Fruit fly (Drosophila melanogaster) whole organism, prepupa: ENCODE measurements around the gene Cby.
A peak's percentile ranks its signal among the peaks of the same experiment; 100 is the strongest.

Source experiments
- Blimp-1 ChIP-seq: fragments of 200-800 bp; sonication (Bioruptor generic); optimal IDR thresholded peaks from 3 replicates; lab custom pipeline; 2017; ENCODE audit warnings: missing biosample characterization, missing genetic modification characterization, mild to moderate bottlenecking, moderate library complexity, missing genetic modification reagents
- CG10669 ChIP-seq: fragments of 200-800 bp; sonication (Bioruptor generic); optimal IDR thresholded peaks from 3 replicates; lab custom pipeline; 2018; ENCODE audit warnings: missing biosample characterization, mild to moderate bottlenecking, missing genetic modification characterization, moderate library complexity
- CG11294 ChIP-seq: fragments of 200-800 bp; sonication (Bioruptor generic); IDR thresholded peaks from 2 replicates; pipeline ENCODE4 v1.3.6; 2022; ENCODE audit warnings: missing biosample characterization, missing genetic modification characterization
- CG11762 ChIP-seq: fragments of 200-800 bp; sonication (Bioruptor generic); optimal IDR thresholded peaks from 3 replicates; lab custom pipeline; 2016; ENCODE audit warnings: missing biosample characterization, missing genetic modification characterization; ENCODE audit not compliant: insufficient read depth
- CG11902 ChIP-seq: fragments of 200-800 bp; sonication (Bioruptor generic); optimal IDR thresholded peaks from 3 replicates; lab custom pipeline; 2016; ENCODE audit warnings: missing biosample characterization, missing genetic modification characterization
- CG15336 ChIP-seq: fragments of 200-800 bp; sonication (Bioruptor generic); IDR thresholded peaks from 2 replicates; pipeline ENCODE4 v1.3.6; 2022; ENCODE audit warnings: missing biosample characterization, missing genetic modification characterization
- CG1621 ChIP-seq: fragments of 200-800 bp; sonication (Bioruptor generic); optimal IDR thresholded peaks from 3 replicates; lab custom pipeline; 2018; ENCODE audit warnings: missing biosample characterization, mild to moderate bottlenecking, missing genetic modification characterization
- CG3032 ChIP-seq: fragments of 200-800 bp; optimal IDR thresholded peaks from 2 replicates; lab custom pipeline; 2019; ENCODE audit warnings: missing biosample characterization, mild to moderate bottlenecking, missing genetic modification characterization, moderate library complexity
- CG31627 ChIP-seq: fragments of 200-800 bp; sonication (Bioruptor generic); optimal IDR thresholded peaks from 3 replicates; lab custom pipeline; 2016; ENCODE audit warnings: missing biosample characterization, missing genetic modification characterization
- CG32006 ChIP-seq: fragments of 200-800 bp; sonication (Bioruptor generic); optimal IDR thresholded peaks from 3 replicates; lab custom pipeline; 2017; ENCODE audit warnings: missing biosample characterization, mild to moderate bottlenecking, missing genetic modification characterization
- CG34406 ChIP-seq: fragments of 200-800 bp; sonication (Bioruptor generic); optimal IDR thresholded peaks from 3 replicates; lab custom pipeline; 2016; ENCODE audit warnings: missing biosample characterization, missing genetic modification characterization
- CG3919 ChIP-seq: fragments of 200-800 bp; sonication (Bioruptor generic); optimal IDR thresholded peaks from 3 replicates; lab custom pipeline; 2016; ENCODE audit warnings: missing biosample characterization, missing genetic modification characterization
- CG6163 ChIP-seq: fragments of 200-800 bp; sonication (Bioruptor generic); IDR thresholded peaks from 3 replicates; pipeline ENCODE4 v1.3.6; 2022; ENCODE audit warnings: missing biosample characterization, missing genetic modification characterization
- CG6276 ChIP-seq: fragments of 200-800 bp; sonication (Bioruptor generic); optimal IDR thresholded peaks from 2 replicates; lab custom pipeline; 2017; ENCODE audit warnings: missing biosample characterization, mild to moderate bottlenecking, missing genetic modification characterization
- CG6808 ChIP-seq: fragments of 200-800 bp; sonication (Bioruptor generic); optimal IDR thresholded peaks from 3 replicates; lab custom pipeline; 2017; ENCODE audit warnings: missing biosample characterization, missing genetic modification characterization, mild to moderate bottlenecking, moderate library complexity, missing genetic modification reagents
- CG6854 ChIP-seq: fragments of 200-800 bp; sonication (Bioruptor generic); optimal IDR thresholded peaks from 2 replicates; lab custom pipeline; 2017; ENCODE audit warnings: missing biosample characterization, mild to moderate bottlenecking, missing genetic modification characterization
- CG8119 ChIP-seq: fragments of 200-800 bp; sonication (Bioruptor generic); IDR thresholded peaks from 3 replicates; pipeline ENCODE4 v1.3.6; 2022; ENCODE audit warnings: missing biosample characterization, missing genetic modification characterization
- CG8319 ChIP-seq: fragments of 200-800 bp; sonication (Bioruptor generic); optimal IDR thresholded peaks from 3 replicates; lab custom pipeline; 2016; ENCODE audit warnings: missing biosample characterization, missing genetic modification characterization
- CG8632 ChIP-seq: fragments of 200-800 bp; sonication (Bioruptor generic); optimal IDR thresholded peaks from 3 replicates; lab custom pipeline; 2016; ENCODE audit warnings: missing biosample characterization, missing genetic modification characterization
- CG9139 ChIP-seq: fragments of 200-800 bp; sonication (Bioruptor generic); optimal IDR thresholded peaks from 3 replicates; lab custom pipeline; 2017; ENCODE audit warnings: missing biosample characterization, mild to moderate bottlenecking, missing genetic modification characterization
- Eip75B ChIP-seq: fragments of 200-800 bp; sonication (Bioruptor generic); optimal IDR thresholded peaks from 3 replicates; lab custom pipeline; 2016; ENCODE audit warnings: missing biosample characterization, missing genetic modification characterization
- Eip78C ChIP-seq: fragments of 200-800 bp; sonication (Bioruptor generic); peaks from one replicate; lab custom pipeline; 2016; ENCODE audit warnings: missing biosample characterization, missing genetic modification characterization
- Ets21C ChIP-seq: fragments of 200-800 bp; sonication (Bioruptor generic); optimal IDR thresholded peaks from 3 replicates; lab custom pipeline; 2016; ENCODE audit warnings: missing biosample characterization, missing genetic modification characterization
- Hr38 ChIP-seq: sonication (Bioruptor generic); optimal IDR thresholded peaks from 2 replicates; lab custom pipeline; 2016; ENCODE audit warnings: missing biosample characterization, missing genetic modification characterization
- Hr39 ChIP-seq: fragments of 200-800 bp; sonication (Bioruptor generic); optimal IDR thresholded peaks from 2 replicates; lab custom pipeline; 2016; ENCODE audit warnings: missing biosample characterization, missing genetic modification characterization
- Sox102F ChIP-seq: fragments of 200-800 bp; sonication (Bioruptor generic); optimal IDR thresholded peaks from 2 replicates; lab custom pipeline; 2016; ENCODE audit warnings: missing biosample characterization, mild to moderate bottlenecking, missing genetic modification characterization
- Sox14 ChIP-seq: fragments of 200-800 bp; sonication (Bioruptor generic); optimal IDR thresholded peaks from 3 replicates; lab custom pipeline; 2016; ENCODE audit warnings: missing biosample characterization, missing genetic modification characterization
- Sox15 ChIP-seq: fragments of 200-800 bp; sonication (Bioruptor generic); optimal IDR thresholded peaks from 3 replicates; lab custom pipeline; 2016; ENCODE audit warnings: missing biosample characterization, missing genetic modification characterization
- achi ChIP-seq: fragments of 200-800 bp; sonication (Bioruptor generic); optimal IDR thresholded peaks from 3 replicates; lab custom pipeline; 2016; ENCODE audit warnings: missing biosample characterization, missing genetic modification characterization
- acj6 ChIP-seq: fragments of 200-800 bp; sonication (Bioruptor generic); optimal IDR thresholded peaks from 3 replicates; lab custom pipeline; 2016; ENCODE audit warnings: missing biosample characterization, missing genetic modification characterization
- dac ChIP-seq: fragments of 200-800 bp; sonication (Bioruptor generic); optimal IDR thresholded peaks from 2 replicates; lab custom pipeline; 2017; ENCODE audit warnings: missing biosample characterization, mild to moderate bottlenecking, missing genetic modification characterization
- dsx ChIP-seq: fragments of 200-800 bp; optimal IDR thresholded peaks from 3 replicates; lab custom pipeline; 2019; ENCODE audit warnings: missing biosample characterization, mild to moderate bottlenecking, missing genetic modification characterization, moderate library complexity; ENCODE audit not compliant: poor library complexity, severe bottlenecking
- eg ChIP-seq: fragments of 200-800 bp; sonication (Bioruptor generic); IDR thresholded peaks from 3 replicates; pipeline ENCODE4 v1.3.6; 2022; ENCODE audit warnings: missing biosample characterization, missing genetic modification characterization
- esn ChIP-seq: fragments of 200-800 bp; sonication (Bioruptor generic); optimal IDR thresholded peaks from 2 replicates; lab custom pipeline; 2016; ENCODE audit warnings: missing biosample characterization, mild to moderate bottlenecking, missing genetic modification characterization, moderate library complexity
- fd59A ChIP-seq: fragments of 200-800 bp; sonication (Bioruptor generic); optimal IDR thresholded peaks from 2 replicates; lab custom pipeline; 2017; ENCODE audit warnings: missing biosample characterization, mild to moderate bottlenecking, missing genetic modification characterization, missing genetic modification reagents
- fd85E ChIP-seq: fragments of 200-800 bp; sonication (Bioruptor generic); optimal IDR thresholded peaks from 3 replicates; lab custom pipeline; 2016; ENCODE audit warnings: missing biosample characterization, missing genetic modification characterization
- pdm3 ChIP-seq: fragments of 200-800 bp; sonication (Bioruptor generic); optimal IDR thresholded peaks from 3 replicates; lab custom pipeline; 2016; ENCODE audit warnings: missing biosample characterization, missing genetic modification characterization
- salr ChIP-seq, 2 experiments: fragments of 200-800 bp; sonication (Bioruptor generic); optimal IDR thresholded peaks; 3 replicates each; lab custom pipeline; 2016 to 2018; ENCODE audit warnings: missing biosample characterization in 2 of 2, missing genetic modification characterization in 2 of 2, mild to moderate bottlenecking in 1 of 2
- spab ChIP-seq: fragments of 200-800 bp; sonication (Bioruptor generic); optimal IDR thresholded peaks from 2 replicates; lab custom pipeline; 2017; ENCODE audit warnings: missing biosample characterization, mild to moderate bottlenecking, missing genetic modification characterization, missing genetic modification reagents
- ss ChIP-seq, 2 experiments: fragments of 200-800 bp; sonication (Bioruptor generic); optimal IDR thresholded peaks; 2 replicates in 1 of 2; 3 replicates in 1 of 2; lab custom pipeline; 2017 to 2018; ENCODE audit warnings: mild to moderate bottlenecking in 2 of 2, missing biosample characterization in 2 of 2, missing genetic modification characterization in 2 of 2, moderate library complexity in 1 of 2
- svp ChIP-seq: fragments of 200-800 bp; sonication (Bioruptor generic); peaks from one replicate; lab custom pipeline; 2016; ENCODE audit warnings: missing biosample characterization, missing genetic modification characterization
- topi ChIP-seq: fragments of 200-800 bp; sonication (Bioruptor generic); optimal IDR thresholded peaks from 3 replicates; lab custom pipeline; 2016; ENCODE audit warnings: missing biosample characterization, missing genetic modification characterization
- vri ChIP-seq: fragments of 200-800 bp; sonication (Bioruptor generic); optimal IDR thresholded peaks from 3 replicates; lab custom pipeline; 2016; ENCODE audit warnings: missing biosample characterization, mild to moderate bottlenecking, missing genetic modification characterization

Cby gene

DNA sequence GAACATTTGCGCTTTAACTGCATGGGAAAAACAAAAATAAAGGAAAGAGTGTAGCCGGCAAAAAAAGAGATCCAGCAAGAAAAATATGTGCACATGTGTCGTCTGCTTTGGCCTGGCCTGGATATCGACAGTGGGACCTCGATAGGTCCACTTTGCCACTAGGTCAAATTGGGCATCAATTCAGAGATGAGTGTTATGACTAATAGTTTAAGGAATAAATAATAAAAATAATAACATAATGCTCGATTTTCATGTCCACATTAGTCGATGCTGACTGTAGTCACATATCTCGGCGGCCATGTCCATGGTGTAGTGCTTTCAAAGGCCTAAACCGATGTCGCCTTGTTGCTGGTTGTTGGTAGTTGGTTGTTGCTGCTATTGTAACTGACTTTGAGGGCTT, 29.8 kb downstream of the Cby start (continued):
- peak; percentile 91 for TF ChIP-seq esn (GFP tag; lab: Kevin White, UChicago)
- peak; percentile 82 for TF ChIP-seq CG8319 (GFP tag; lab: Kevin White, UChicago)
- TF ChIP-seq Hr39, result peak; percentile 87
- TF ChIP-seq fd59A (GFP tag; lab: Kevin White, UChicago), result peak; percentile 94
- peak; percentile 98 for TF ChIP-seq Eip78C
- TF ChIP-seq eg (GFP tag; lab: Robert Waterston, UW), result peak; percentile 96
- TF ChIP-seq fd85E (GFP tag; lab: Kevin White, UChicago), result peak; percentile 76
- TF ChIP-seq CG15336 (GFP tag; lab: Robert Waterston, UW), result peak; percentile 98
- TF ChIP-seq Ets21C (GFP tag; lab: Kevin White, UChicago), result peak; percentile 80
- TF ChIP-seq CG9139 (GFP tag; lab: Kevin White, UChicago), result peak; percentile 93
- TF ChIP-seq spab (GFP tag; lab: Kevin White, UChicago), result peak; percentile 95
- peak; percentile 96 for TF ChIP-seq CG1621 (tag; lab: Kevin White, UChicago)
- peak; percentile 97 for TF ChIP-seq CG3919 (GFP tag; lab: Kevin White, UChicago)
- TF ChIP-seq CG8119 (GFP tag; lab: Robert Waterston, UW), result peak; percentile 97
- TF ChIP-seq CG11294 (GFP tag; lab: Robert Waterston, UW), result peak; percentile 91
- peak; percentile 96 for TF ChIP-seq acj6 (GFP tag; lab: Kevin White, UChicago)
- peak; percentile 63 for TF ChIP-seq Blimp-1 (GFP tag; lab: Kevin White, UChicago)
- peak; percentile 80 for TF ChIP-seq CG6854 (GFP tag; lab: Kevin White, UChicago)
- TF ChIP-seq CG31627 (GFP tag; lab: Kevin White, UChicago), result peak; percentile 87
- TF ChIP-seq topi, result peak; percentile 88
- peak; percentile 96 for TF ChIP-seq CG6808 (GFP tag; lab: Kevin White, UChicago)

DNA sequence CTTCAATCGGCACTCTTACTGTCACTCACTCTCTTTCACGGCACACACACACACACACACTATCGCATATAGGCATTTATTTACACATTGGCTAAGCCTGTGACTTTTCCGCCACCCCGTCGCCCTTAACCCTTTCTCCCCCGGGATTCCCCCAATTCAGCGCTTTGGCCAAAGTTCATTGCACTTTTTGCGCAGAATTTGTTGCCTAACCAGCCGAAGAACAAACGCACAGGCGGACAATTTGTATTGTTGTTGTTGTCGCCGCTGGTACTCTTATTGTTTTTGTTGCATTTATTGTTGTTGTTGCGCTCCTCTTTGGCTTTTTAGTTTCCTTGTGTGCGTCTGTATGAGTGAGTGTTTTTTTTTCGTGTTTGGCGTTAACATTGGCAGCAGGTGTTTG, 31.0 kb downstream of the Cby start:
- TF ChIP-seq achi (GFP tag; lab: Kevin White, UChicago) (no peak), svp (no peak), CG32006 (no peak), vri (GFP tag; lab: Kevin White, UChicago) (no peak), CG6163 (no peak), Sox14 (GFP tag; lab: Kevin White, UChicago) (no peak), CG8632 (GFP tag; lab: Kevin White, UChicago) (no peak), CG9139 (GFP tag; lab: Kevin White, UChicago) (no peak), dac (GFP tag; lab: Kevin White, UChicago) (no peak), fd59A (GFP tag; lab: Kevin White, UChicago) (no peak), CG1621 (tag; lab: Kevin White, UChicago) (no peak), CG15336 (GFP tag; lab: Robert Waterston, UW) (no peak), CG11762 (GFP tag; lab: Kevin White, UChicago) (no peak), Blimp-1 (GFP tag; lab: Kevin White, UChicago) (no peak), acj6 (GFP tag; lab: Kevin White, UChicago) (no peak), topi (no peak), eg (GFP tag; lab: Robert Waterston, UW) (no peak), Eip75B (GFP tag; lab: Kevin White, UChicago) (no peak)
- TF ChIP-seq, all 60 proteins: peak for 0

DNA sequence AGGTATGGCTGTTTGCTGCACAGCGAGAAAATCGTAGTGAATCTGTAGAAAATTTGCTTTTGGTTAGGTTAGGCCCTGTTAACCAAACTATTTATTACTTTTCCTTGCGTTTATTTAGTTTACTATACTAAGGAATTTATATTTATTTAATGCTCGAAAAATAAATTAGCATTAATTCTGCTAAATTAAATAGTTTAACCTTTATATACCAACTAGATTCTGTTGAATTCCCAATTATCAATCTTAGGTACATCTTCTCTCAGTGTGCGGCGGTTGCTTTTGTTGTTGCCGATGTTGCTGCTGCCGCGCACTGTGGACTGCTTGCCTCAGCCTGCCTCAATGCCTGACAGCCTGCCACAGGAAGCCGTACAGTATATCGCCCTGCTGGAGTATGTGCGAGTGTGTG, 31.4 kb downstream of the Cby start:
- peak; percentile 69 for TF ChIP-seq CG32006
- peak; percentile 51 for TF ChIP-seq CG11762 (GFP tag; lab: Kevin White, UChicago)
- TF ChIP-seq CG34406, result peak; percentile 40
- TF ChIP-seq CG9139 (GFP tag; lab: Kevin White, UChicago), result peak; percentile 31
- peak; percentile 64 for TF ChIP-seq fd59A (GFP tag; lab: Kevin White, UChicago)
- peak; percentile 87 for TF ChIP-seq CG6808 (GFP tag; lab: Kevin White, UChicago)
- TF ChIP-seq Sox102F (GFP tag; lab: Kevin White, UChicago), result peak; percentile 37
- peak; percentile 35 for TF ChIP-seq CG11902 (GFP tag; lab: Kevin White, UChicago)
- TF ChIP-seq CG10669 (GFP tag; lab: Kevin White, UChicago), result peak; percentile 82
- TF ChIP-seq salr (GFP tag; optimal IDR thresholded peaks at IDR 0.05; lab: Kevin White, UChicago), result peak in 1 of 2 experiments; percentile 54
- TF ChIP-seq dsx, result peak; percentile 80
- TF ChIP-seq CG6854 (GFP tag; lab: Kevin White, UChicago), result peak; percentile 17
- peak; percentile 88 for TF ChIP-seq CG3032 (tag; lab: Kevin White, UChicago)
- TF ChIP-seq acj6 (GFP tag; lab: Kevin White, UChicago), result peak; percentile 57
- TF ChIP-seq dac (GFP tag; lab: Kevin White, UChicago), result peak; percentile 12
- TF ChIP-seq Sox15 (GFP tag; lab: Kevin White, UChicago), result no peak
- peak; percentile 59 for TF ChIP-seq Sox14 (GFP tag; lab: Kevin White, UChicago)
- peak; percentile 52 for TF ChIP-seq pdm3 (GFP tag; lab: Kevin White, UChicago)
- no peak for TF ChIP-seq Blimp-1 (GFP tag; lab: Kevin White, UChicago)
- peak; percentile 44 for TF ChIP-seq Hr39
- peak; percentile 77 for TF ChIP-seq CG3919 (GFP tag; lab: Kevin White, UChicago)
- TF ChIP-seq Hr38, result no peak
- peak; percentile 66 to 74 for TF ChIP-seq ss (GFP tag; optimal IDR thresholded peaks at IDR 0.05; lab: Kevin White, UChicago)
- TF ChIP-seq CG6276 (GFP tag; lab: Kevin White, UChicago), result peak; percentile 54
- peak; percentile 61 for TF ChIP-seq achi (GFP tag; lab: Kevin White, UChicago)
- peak; percentile 72 for TF ChIP-seq CG6163
- TF ChIP-seq eg (GFP tag; lab: Robert Waterston, UW), result peak; percentile 34; the same call in 1 of the 3 replicates
- TF ChIP-seq fd85E (GFP tag; lab: Kevin White, UChicago), result no peak
- TF ChIP-seq CG31627 (GFP tag; lab: Kevin White, UChicago), result peak; percentile 41
